Fruit fly (Drosophila melanogaster): ENCODE measurements around the gene Cbp80.

dm6 chrX:4669438-4669837 lies 19.6 kb downstream of the Cbp80 start:
- TF ChIP-seq CG8478 (optimal IDR thresholded peaks at IDR 0.05) (no peak), CTCF (optimal IDR thresholded peaks at IDR 0.05) (no peak)

Data from S2 (cell line).